Worm (Caenorhabditis elegans) whole organism, young adult: ENCODE data around the gene epg-3.

Source experiments
- B0019.2 ChIP-seq: fragments of 200-800 bp; sonication (Bioruptor generic); conservative IDR thresholded peaks from 2 replicates; pipeline ENCODE4 v1.3.6; 2022; ENCODE audit warnings: missing genetic modification reagents, missing genetic modification characterization, missing compliant biosample characterization
- B0336.3 ChIP-seq: fragments of 200-800 bp; sonication (Bioruptor generic); IDR thresholded peaks from 2 replicates; pipeline ENCODE4 v1.3.6; 2022; ENCODE audit warnings: missing genetic modification characterization, missing compliant biosample characterization
- C17E4.6 ChIP-seq: fragments of 200-800 bp; sonication (Bioruptor generic); IDR thresholded peaks from 2 replicates; pipeline ENCODE4 v1.3.6; 2022; ENCODE audit warnings: missing genetic modification reagents, missing genetic modification characterization, missing compliant biosample characterization
- F10E7.11 ChIP-seq: sonication (generic microtip); optimal IDR thresholded peaks from 2 replicates; lab custom pipeline; 2017; ENCODE audit warnings: mild to moderate bottlenecking, missing genetic modification characterization, moderate library complexity, missing compliant biosample characterization
- F22D6.2 ChIP-seq: sonication (generic microtip); optimal IDR thresholded peaks from 2 replicates; lab custom pipeline; 2016; ENCODE audit warnings: mild to moderate bottlenecking, missing genetic modification characterization, missing compliant biosample characterization
- F33H1.4 ChIP-seq: fragments of 200-800 bp; sonication (Bioruptor generic); IDR thresholded peaks from 2 replicates; pipeline ENCODE4 v1.3.6; 2022; ENCODE audit warnings: missing genetic modification reagents, missing genetic modification characterization, missing compliant biosample characterization
- F37B4.10 ChIP-seq: fragments of 200-800 bp; sonication (Bioruptor generic); IDR thresholded peaks from 2 replicates; pipeline ENCODE4 v1.3.6; 2022; ENCODE audit warnings: missing genetic modification characterization, missing compliant biosample characterization
- F52B5.7 ChIP-seq: sonication (generic microtip); optimal IDR thresholded peaks from 2 replicates; lab custom pipeline; 2016; ENCODE audit warnings: mild to moderate bottlenecking, missing genetic modification characterization, missing compliant biosample characterization
- F55B11.4 ChIP-seq: sonication (generic microtip); optimal IDR thresholded peaks from 2 replicates; lab custom pipeline; 2016; ENCODE audit warnings: missing compliant biosample characterization, missing genetic modification characterization, borderline replicate concordance; ENCODE audit not compliant: insufficient read depth
- K11D2.4 ChIP-seq: fragments of 200-800 bp; sonication (Bioruptor generic); IDR thresholded peaks from 2 replicates; pipeline ENCODE4 v1.3.6; 2022; ENCODE audit warnings: missing genetic modification reagents, missing genetic modification characterization, missing compliant biosample characterization
- T26A5.8 ChIP-seq: sonication (generic microtip); optimal IDR thresholded peaks from 2 replicates; lab custom pipeline; 2016; ENCODE audit warnings: missing genetic modification characterization, missing compliant biosample characterization
- Y56A3A.18 ChIP-seq: fragments of 200-800 bp; sonication (Bioruptor generic); IDR thresholded peaks from 2 replicates; pipeline ENCODE4 v1.3.6; 2022; ENCODE audit warnings: missing genetic modification reagents, missing genetic modification characterization, missing compliant biosample characterization
- akir-1 ChIP-seq: fragments of 200-800 bp; sonication (Bioruptor generic); optimal IDR thresholded peaks from 2 replicates; lab custom pipeline; 2018; ENCODE audit warnings: mild to moderate bottlenecking, missing genetic modification characterization, moderate library complexity, missing compliant biosample characterization
- ceh-100 ChIP-seq: fragments of 200-800 bp; sonication (Bioruptor generic); IDR thresholded peaks from 2 replicates; pipeline ENCODE4 v1.3.6; 2022; ENCODE audit warnings: missing genetic modification reagents, missing genetic modification characterization, missing compliant biosample characterization
- ceh-91 ChIP-seq: fragments of 200-800 bp; sonication (Bioruptor generic); IDR thresholded peaks from 2 replicates; pipeline ENCODE4 v1.3.6; 2022; ENCODE audit warnings: missing genetic modification reagents, missing genetic modification characterization, missing compliant biosample characterization
- chd-7 ChIP-seq: sonication (generic microtip); optimal IDR thresholded peaks from 2 replicates; lab custom pipeline; 2016; ENCODE audit warnings: mild to moderate bottlenecking, missing genetic modification characterization, moderate library complexity, missing compliant biosample characterization
- die-1 ChIP-seq: sonication (generic microtip); optimal IDR thresholded peaks from 2 replicates; lab custom pipeline; 2016; ENCODE audit warnings: missing genotype, mild to moderate bottlenecking, missing genetic modification characterization, missing compliant biosample characterization
- dox-1 ChIP-seq: fragments of 200-800 bp; sonication (Bioruptor generic); IDR thresholded peaks from 2 replicates; pipeline ENCODE4 v1.3.6; 2022; ENCODE audit warnings: missing genetic modification reagents, missing genetic modification characterization, missing compliant biosample characterization
- dpff-1 ChIP-seq: sonication (generic microtip); optimal IDR thresholded peaks from 2 replicates; lab custom pipeline; 2017; ENCODE audit warnings: mild to moderate bottlenecking, missing genetic modification characterization, missing compliant biosample characterization
- dpl-1 ChIP-seq: fragments of 150-350 bp; optimal IDR thresholded peaks from 2 replicates; lab custom pipeline; 2014; ENCODE audit warnings: missing biosample characterization, missing genetic modification reagents, missing genetic modification characterization
- egl-18 ChIP-seq: fragments of 200-800 bp; sonication (Bioruptor generic); IDR thresholded peaks from 2 replicates; pipeline ENCODE4 v1.3.6; 2022; ENCODE audit warnings: missing genetic modification reagents, missing genetic modification characterization, missing compliant biosample characterization
- egl-44 ChIP-seq: fragments of 200-800 bp; sonication (Bioruptor generic); IDR thresholded peaks from 2 replicates; pipeline ENCODE4 v1.3.6; 2022; ENCODE audit warnings: missing genetic modification reagents, missing genetic modification characterization, missing compliant biosample characterization
- egrh-3 ChIP-seq: fragments of 200-800 bp; sonication (Bioruptor generic); IDR thresholded peaks from 2 replicates; pipeline ENCODE4 v1.3.6; 2022; ENCODE audit warnings: missing genetic modification reagents, missing genetic modification characterization, missing compliant biosample characterization
- ets-4 ChIP-seq: fragments of 200-800 bp; sonication (Bioruptor generic); optimal IDR thresholded peaks from 2 replicates; lab custom pipeline; 2018; ENCODE audit warnings: mild to moderate bottlenecking, missing genetic modification characterization, missing compliant biosample characterization
- gei-17 ChIP-seq: fragments of 200-800 bp; sonication (Bioruptor generic); optimal IDR thresholded peaks from 2 replicates; lab custom pipeline; 2018; ENCODE audit warnings: mild to moderate bottlenecking, missing genetic modification characterization, missing compliant biosample characterization
- hmg-20 ChIP-seq: fragments of 200-800 bp; sonication (Bioruptor generic); IDR thresholded peaks from 2 replicates; pipeline ENCODE4 v1.3.6; 2022; ENCODE audit warnings: missing genetic modification reagents, missing genetic modification characterization, missing compliant biosample characterization
- let-607 ChIP-seq, 2 experiments: fragments of 200-800 bp in 1 of 2; sonication (Bioruptor generic) in 1 of 2; sonication (generic microtip) in 1 of 2; optimal IDR thresholded peaks; 2 replicates each; lab custom pipeline; 2016 to 2018; ENCODE audit warnings: mild to moderate bottlenecking in 2 of 2, missing compliant biosample characterization in 2 of 2, missing genetic modification characterization in 2 of 2, moderate library complexity in 2 of 2, missing genotype in 1 of 2
- lin-40 ChIP-seq: sonication (generic microtip); optimal IDR thresholded peaks from 2 replicates; lab custom pipeline; 2016; ENCODE audit warnings: missing genetic modification characterization, mild to moderate bottlenecking, missing compliant biosample characterization, missing genotype, missing genetic modification reagents
- lin-54 ChIP-seq: fragments of 200-800 bp; sonication (Bioruptor generic); optimal IDR thresholded peaks from 2 replicates; lab custom pipeline; 2018; ENCODE audit warnings: mild to moderate bottlenecking, missing genetic modification characterization, missing compliant biosample characterization
- lsy-27 ChIP-seq: sonication (generic microtip); optimal IDR thresholded peaks from 2 replicates; lab custom pipeline; 2017; ENCODE audit warnings: missing genetic modification characterization, mild to moderate bottlenecking, missing compliant biosample characterization, antibody characterized with exemption, missing genotype, borderline replicate concordance; ENCODE audit not compliant: insufficient read depth
- mel-28 ChIP-seq: sonication (generic microtip); optimal IDR thresholded peaks from 2 replicates; lab custom pipeline; 2016; ENCODE audit warnings: borderline replicate concordance, mild to moderate bottlenecking, missing genetic modification characterization, missing compliant biosample characterization
- nfya-2 ChIP-seq: fragments of 200-800 bp; sonication (Bioruptor generic); IDR thresholded peaks from 2 replicates; pipeline ENCODE4 v1.3.6; 2022; ENCODE audit warnings: missing genetic modification reagents, missing genetic modification characterization, missing compliant biosample characterization
- nfyb-1 ChIP-seq: fragments of 200-800 bp; sonication (Bioruptor generic); IDR thresholded peaks from 2 replicates; pipeline ENCODE4 v1.3.6; 2022; ENCODE audit warnings: missing genetic modification reagents, missing genetic modification characterization, missing compliant biosample characterization
- nhr-120 ChIP-seq: fragments of 200-800 bp; sonication (Bioruptor generic); IDR thresholded peaks from 2 replicates; pipeline ENCODE4 v1.3.6; 2022; ENCODE audit warnings: missing genetic modification characterization, missing compliant biosample characterization
- nhr-27 ChIP-seq: fragments of 200-800 bp; sonication (Bioruptor generic); optimal IDR thresholded peaks from 2 replicates; lab custom pipeline; 2018; ENCODE audit warnings: mild to moderate bottlenecking, missing genetic modification characterization, moderate library complexity, missing compliant biosample characterization
- nhr-90 ChIP-seq: sonication (generic microtip); optimal IDR thresholded peaks from 2 replicates; lab custom pipeline; 2016; ENCODE audit warnings: missing genotype, mild to moderate bottlenecking, missing genetic modification characterization, missing compliant biosample characterization
- pbrm-1 ChIP-seq: fragments of 200-800 bp; sonication (Bioruptor generic); IDR thresholded peaks from 2 replicates; pipeline ENCODE4 v1.3.6; 2022; ENCODE audit warnings: missing genetic modification reagents, missing genetic modification characterization, missing compliant biosample characterization
- rcor-1 ChIP-seq: fragments of 200-800 bp; sonication (Bioruptor generic); IDR thresholded peaks from 2 replicates; pipeline ENCODE4 v1.3.6; 2022; ENCODE audit warnings: missing genetic modification reagents, missing genetic modification characterization, missing compliant biosample characterization
- snpc-4 ChIP-seq, 5 experiments: fragments of 150-350 bp in 1 of 5; sonication (generic microtip) in 4 of 5; optimal IDR thresholded peaks; 2 replicates each; lab custom pipeline; 2014 to 2018; ENCODE audit warnings: missing genetic modification characterization in 5 of 5, missing biosample characterization in 3 of 5, antibody characterized with exemption in 2 of 5, mild to moderate bottlenecking in 2 of 5, missing compliant biosample characterization in 2 of 5, missing genotype in 2 of 5, moderate library complexity in 2 of 5, missing genetic modification reagents in 1 of 5
- somi-1 ChIP-seq: fragments of 200-800 bp; sonication (Bioruptor generic); optimal IDR thresholded peaks from 2 replicates; lab custom pipeline; 2018; ENCODE audit warnings: mild to moderate bottlenecking, missing genetic modification characterization, missing compliant biosample characterization
- tbx-9 ChIP-seq: sonication (generic microtip); optimal IDR thresholded peaks from 2 replicates; lab custom pipeline; 2016; ENCODE audit warnings: borderline replicate concordance, missing genetic modification characterization, inconsistent platforms, missing compliant biosample characterization
- zfh-2 ChIP-seq: fragments of 200-800 bp; sonication (Bioruptor generic); conservative IDR thresholded peaks from 2 replicates; pipeline ENCODE4 v1.3.6; 2022; ENCODE audit warnings: missing genetic modification reagents, missing genetic modification characterization, missing compliant biosample characterization
- zim-3 ChIP-seq: sonication (generic microtip); optimal IDR thresholded peaks from 2 replicates; lab custom pipeline; 2017; ENCODE audit warnings: mild to moderate bottlenecking, missing genetic modification characterization, moderate library complexity, missing compliant biosample characterization
- ztf-22 ChIP-seq: fragments of 200-800 bp; sonication (Bioruptor generic); optimal IDR thresholded peaks from 2 replicates; lab custom pipeline; 2018; ENCODE audit warnings: mild to moderate bottlenecking, missing genetic modification characterization, moderate library complexity, missing compliant biosample characterization
- ztf-28 ChIP-seq: fragments of 200-800 bp; sonication (Bioruptor generic); IDR thresholded peaks from 2 replicates; pipeline ENCODE4 v1.3.6; 2022; ENCODE audit warnings: missing genetic modification reagents, missing genetic modification characterization, missing compliant biosample characterization
- ztf-6 ChIP-seq: fragments of 200-800 bp; sonication (Bioruptor generic); IDR thresholded peaks from 2 replicates; pipeline ENCODE4 v1.3.6; 2022; ENCODE audit warnings: missing genetic modification reagents, missing genetic modification characterization, missing compliant biosample characterization

epg-3 gene

ce11 chrIII:12978473-12979174 is 44.1 kb downstream of the epg-3 start, which contains the start of the genes ubq-2 and frg-1:
ubq-2 (minus strand) TSS chrIII:12978523.
frg-1 (plus strand) TSS chrIII:12979162.
- TF ChIP-seq F33H1.4 (GFP tag; lab: Robert Waterston, UW) (peak; percentile 98), ceh-100 (GFP tag; lab: Robert Waterston, UW) (peak; percentile 69), ceh-91 (peak; percentile 60), lin-54 (GFP tag; lab: Kevin White, UChicago) (peak; percentile 89), F37B4.10 (GFP tag; lab: Robert Waterston, UW) (no peak), snpc-4 (GFP tag; optimal IDR thresholded peaks at IDR 0.05; lab: Kevin White, UChicago) (peak; percentile 35), snpc-4 (tag; optimal IDR thresholded peaks at IDR 0.05; lab: Kevin White, UChicago) (peak; percentile 3 to 56 (median 41)), B0336.3 (GFP tag; lab: Robert Waterston, UW) (peak; percentile 55; the same call in 1 of the 2 replicates), F10E7.11 (no peak), dpff-1 (tag; lab: Kevin White, UChicago) (no peak), gei-17 (GFP tag; lab: Kevin White, UChicago) (peak; percentile 57), somi-1 (no peak), tbx-9 (tag; lab: Kevin White, UChicago) (no peak), dox-1 (GFP tag; lab: Robert Waterston, UW) (peak; percentile 89), B0019.2 (GFP tag; lab: Robert Waterston, UW) (no peak; the same call in none of the 2 replicates), lsy-27 (tag; lab: Kevin White, UChicago) (no peak), Y56A3A.18 (GFP tag; lab: Robert Waterston, UW) (no peak), egl-44 (GFP tag; lab: Robert Waterston, UW) (no peak), nhr-120 (GFP tag; lab: Robert Waterston, UW) (no peak), nfya-2 (GFP tag; lab: Robert Waterston, UW) (no peak), K11D2.4 (GFP tag; lab: Robert Waterston, UW) (peak; percentile 77), rcor-1 (GFP tag; lab: Robert Waterston, UW) (peak; percentile 80), pbrm-1 (GFP tag; lab: Robert Waterston, UW) (peak; percentile 80), dpl-1 (GFP tag; lab: Kevin White, UChicago) (peak; percentile 65), egl-18 (GFP tag; lab: Robert Waterston, UW) (no peak), let-607 (tag; optimal IDR thresholded peaks at IDR 0.05; lab: Kevin White, UChicago) (peak in 1 of 2 experiments; percentile 67), egrh-3 (GFP tag; lab: Robert Waterston, UW) (peak; percentile 58; the same call in 1 of the 2 replicates), akir-1 (no peak), lin-40 (peak; percentile 84), nhr-90 (no peak), ztf-6 (GFP tag; lab: Robert Waterston, UW) (no peak), F52B5.7 (tag; lab: Kevin White, UChicago) (no peak), F22D6.2 (tag; lab: Kevin White, UChicago) (no peak), chd-7 (tag; lab: Kevin White, UChicago) (peak; percentile 4), mel-28 (tag; lab: Kevin White, UChicago) (no peak), ets-4 (GFP tag; lab: Kevin White, UChicago) (no peak), hmg-20 (peak; percentile 46; the same call in 1 of the 2 replicates), ztf-22 (GFP tag; lab: Kevin White, UChicago) (no peak), C17E4.6 (GFP tag; lab: Robert Waterston, UW) (peak; percentile 36; the same call in 1 of the 2 replicates), T26A5.8 (tag; lab: Kevin White, UChicago) (no peak), zfh-2 (GFP tag; lab: Robert Waterston, UW) (no peak), F55B11.4 (tag; lab: Kevin White, UChicago) (no peak), nhr-27 (no peak), ztf-28 (GFP tag; lab: Robert Waterston, UW) (0 out of 2 replicates have a peak, but pooled peaks have one; percentile 32), zim-3 (tag; lab: Kevin White, UChicago) (no peak), die-1 (tag; lab: Kevin White, UChicago) (no peak), nfyb-1 (GFP tag; lab: Robert Waterston, UW) (peak; percentile 86)
